Worm (Caenorhabditis elegans): ENCODE data around the gene rol-1.

rol-1 gene

DNA sequence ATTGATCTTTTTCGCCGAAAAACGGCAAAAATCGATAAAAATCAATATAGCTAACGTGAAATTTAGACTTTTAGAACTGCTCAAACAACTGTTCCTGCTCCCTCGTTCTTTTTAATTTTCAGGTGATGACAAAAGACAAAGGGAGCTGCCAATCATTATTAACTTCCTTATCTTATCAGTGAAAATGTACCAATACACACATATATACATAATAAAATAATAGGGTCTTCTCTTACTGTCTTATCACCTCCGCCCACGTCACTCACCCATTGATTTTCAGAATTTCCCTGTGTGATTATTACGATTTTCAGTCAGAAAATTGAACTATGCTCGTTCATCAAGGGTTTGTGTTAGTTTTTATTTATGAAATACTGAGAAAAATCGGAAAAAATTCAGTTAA is 13.3 kb downstream of the rol-1 start, which contains the start of gene Y57A10A.14:
TSS of gene Y57A10A.14 (plus strand) at position 228 of the 400 bp plus-strand sequence.
- no peak for TF ChIP-seq him-1 (tag; optimal IDR thresholded peaks at IDR 0.05)
- no peak for TF ChIP-seq dao-5 (tag; optimal IDR thresholded peaks at IDR 0.05)
- no peak for TF ChIP-seq W03F9.2 (tag; optimal IDR thresholded peaks at IDR 0.05)

DNA sequence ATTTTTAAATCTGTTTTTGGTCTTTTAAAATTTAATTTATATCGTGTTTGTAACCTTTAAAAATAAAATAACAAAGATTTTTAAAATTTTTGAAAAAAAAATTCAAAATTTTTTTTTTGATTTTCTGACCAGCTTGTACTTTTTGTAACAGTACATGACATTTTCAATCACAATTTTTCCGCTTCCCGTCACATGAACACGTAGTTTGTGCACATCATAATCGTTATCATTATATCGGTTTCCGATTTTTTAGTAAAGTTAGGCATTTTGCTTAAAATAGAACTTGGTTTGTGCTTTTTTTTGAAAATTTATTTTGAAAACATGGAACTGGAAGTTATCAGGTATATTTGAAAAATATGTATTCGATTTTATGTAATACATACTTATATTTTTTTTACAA is 14.4 kb downstream of the rol-1 start:
- TF ChIP-seq him-1 (tag; optimal IDR thresholded peaks at IDR 0.05) (no peak), dao-5 (tag; optimal IDR thresholded peaks at IDR 0.05) (no peak), W03F9.2 (tag; optimal IDR thresholded peaks at IDR 0.05) (no peak)

ce11 chrII:12189193-12189592 is 16.8 kb downstream of the rol-1 start:
- no peak for TF ChIP-seq dao-5 (tag; optimal IDR thresholded peaks at IDR 0.05)
- TF ChIP-seq W03F9.2 (tag; optimal IDR thresholded peaks at IDR 0.05): no peak

- TF ChIP-seq dao-5 (tag; optimal IDR thresholded peaks at IDR 0.05): no peak
- no peak for TF ChIP-seq him-1 (tag; optimal IDR thresholded peaks at IDR 0.05)
- no peak for TF ChIP-seq W03F9.2 (tag; optimal IDR thresholded peaks at IDR 0.05)
Measured at ce11 chrII:12199209-12199608, 26.8 kb downstream of the rol-1 start.

- TF ChIP-seq dao-5 (tag; optimal IDR thresholded peaks at IDR 0.05) (no peak), W03F9.2 (tag; optimal IDR thresholded peaks at IDR 0.05) (no peak), him-1 (tag; optimal IDR thresholded peaks at IDR 0.05) (no peak)
Measured at ce11 chrII:12199912-12200637, 27.7 kb downstream of the rol-1 start, which contains the start of gene polg-1. TSS of gene polg-1 (minus strand) at chrII:12199962.

ce11 chrII:12202281-12202680 is 29.9 kb downstream of the rol-1 start, which contains the start of gene trpp-5:
TSS of gene trpp-5 (minus strand) at chrII:12202381.
- TF ChIP-seq him-1 (tag; optimal IDR thresholded peaks at IDR 0.05): no peak

DNA sequence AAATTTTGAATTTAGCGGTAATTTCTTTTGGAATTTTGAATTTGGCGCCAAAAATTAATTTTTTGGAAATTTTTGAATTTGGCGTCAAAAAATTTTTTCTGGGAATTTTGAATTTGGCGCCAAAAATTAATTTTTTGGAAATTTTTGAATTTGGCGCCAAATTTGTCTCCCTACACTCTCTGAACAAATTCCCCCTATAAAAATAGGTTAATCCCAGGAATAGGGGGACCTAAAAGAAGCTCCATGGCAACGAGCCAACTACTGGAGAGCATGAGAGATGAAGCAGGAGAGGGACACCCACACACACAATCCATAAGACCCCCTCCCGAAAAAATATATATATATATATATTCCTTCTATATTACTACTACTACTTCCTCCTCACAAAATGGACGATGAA is 30.5 kb downstream of the rol-1 start, which contains the start of gene aqp-12:
TSS of gene aqp-12 (plus strand) at position 301 of the 400 bp plus-strand sequence.
- no peak for TF ChIP-seq dao-5 (tag; optimal IDR thresholded peaks at IDR 0.05)
- TF ChIP-seq him-1 (tag; optimal IDR thresholded peaks at IDR 0.05): no peak
- no peak for TF ChIP-seq W03F9.2 (tag; optimal IDR thresholded peaks at IDR 0.05)

DNA sequence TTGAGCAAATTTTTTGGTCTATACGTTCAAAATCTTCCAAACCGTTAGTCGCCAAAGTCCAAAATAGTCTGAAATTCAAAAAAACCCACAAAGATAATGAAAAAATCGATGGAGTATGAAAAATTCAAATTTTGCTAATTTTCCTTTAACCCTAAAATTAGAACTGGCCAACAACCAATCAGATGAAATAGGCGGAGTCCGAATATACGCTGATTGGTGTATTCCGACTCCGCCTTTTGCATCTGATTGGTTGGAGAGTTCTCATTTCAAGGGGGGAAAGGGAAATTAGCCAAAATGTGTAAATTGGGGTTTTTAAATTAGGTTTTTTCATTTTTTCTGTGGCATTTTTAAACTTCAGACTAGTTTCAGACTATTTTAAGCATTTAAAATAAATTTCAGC is 32.2 kb downstream of the rol-1 start:
- TF ChIP-seq him-1 (tag; optimal IDR thresholded peaks at IDR 0.05): no peak
- TF ChIP-seq W03F9.2 (tag; optimal IDR thresholded peaks at IDR 0.05): no peak
- TF ChIP-seq dao-5 (tag; optimal IDR thresholded peaks at IDR 0.05): no peak

- no peak for TF ChIP-seq W03F9.2 (tag; optimal IDR thresholded peaks at IDR 0.05)
Measured at ce11 chrII:12208741-12209140, 36.4 kb downstream of the rol-1 start.

- TF ChIP-seq dao-5 (tag; optimal IDR thresholded peaks at IDR 0.05) (no peak), him-1 (tag; optimal IDR thresholded peaks at IDR 0.05) (no peak), W03F9.2 (tag; optimal IDR thresholded peaks at IDR 0.05) (no peak)
Measured at ce11 chrII:12211652-12212245, 39.4 kb downstream of the rol-1 start.

- TF ChIP-seq dao-5 (tag; optimal IDR thresholded peaks at IDR 0.05) (no peak), W03F9.2 (tag; optimal IDR thresholded peaks at IDR 0.05) (no peak), him-1 (tag; optimal IDR thresholded peaks at IDR 0.05) (no peak)
Measured at ce11 chrII:12214562-12214961, 42.2 kb downstream of the rol-1 start.

DNA sequence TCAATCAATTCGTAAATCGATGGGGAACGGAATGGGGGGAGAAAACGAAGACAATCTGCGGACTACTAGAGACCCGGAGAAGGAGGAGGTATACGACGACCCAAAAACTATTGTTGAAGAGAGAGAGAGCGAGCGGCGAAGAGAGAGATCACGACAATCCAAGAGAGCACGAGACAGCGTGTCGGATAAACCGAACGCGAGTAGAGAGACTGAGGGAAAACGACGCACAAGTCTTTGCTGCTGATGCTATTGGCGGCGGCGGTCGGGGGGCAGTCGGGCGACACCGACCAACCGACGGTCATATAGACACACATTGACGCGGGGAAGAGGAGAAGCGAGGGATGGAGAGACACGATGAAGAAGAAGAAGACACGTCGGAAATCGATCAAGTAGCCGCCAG is 50.2 kb downstream of the rol-1 start:
- TF ChIP-seq W03F9.2 (tag; optimal IDR thresholded peaks at IDR 0.05): peak; percentile 20
- peak; percentile 31 for TF ChIP-seq dao-5 (tag; optimal IDR thresholded peaks at IDR 0.05)
- TF ChIP-seq him-1 (tag; optimal IDR thresholded peaks at IDR 0.05): peak; percentile 5

DNA sequence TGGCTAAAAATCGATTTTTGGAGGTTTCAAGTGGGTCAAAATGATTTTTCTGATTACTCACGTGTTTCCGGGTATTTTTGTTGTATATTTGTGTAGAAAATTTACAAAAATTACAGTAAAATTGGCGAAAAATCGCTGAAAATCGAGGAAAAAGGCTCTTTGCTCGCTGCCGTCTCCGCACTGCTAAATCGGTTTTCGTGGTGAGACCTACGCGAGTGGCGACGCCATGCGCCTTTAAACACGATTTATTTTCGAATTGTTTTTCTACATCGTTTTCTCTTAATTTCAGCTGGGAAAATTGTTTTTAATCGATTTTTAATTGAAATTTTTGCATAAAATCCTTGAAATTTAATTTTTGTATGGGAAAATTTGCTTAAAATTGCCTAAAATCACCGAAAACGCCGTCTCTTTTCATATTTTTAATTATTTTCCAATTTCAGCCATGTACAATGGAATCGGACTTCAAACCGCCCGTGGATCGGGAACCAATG is 52.6 kb downstream of the rol-1 start, which contains the start of the genes pqn-87 and rsr-2:
TSS of gene pqn-87 (minus strand) at position 171 of the 491 bp plus-strand sequence.
TSS of gene rsr-2 (plus strand) at position 441 of the 491 bp plus-strand sequence.
- TF ChIP-seq W03F9.2 (tag; optimal IDR thresholded peaks at IDR 0.05): no peak
- no peak for TF ChIP-seq him-1 (tag; optimal IDR thresholded peaks at IDR 0.05)
- TF ChIP-seq dao-5 (tag; optimal IDR thresholded peaks at IDR 0.05): no peak

Measured in whole organism, L4/young adult.